Worm (Caenorhabditis elegans) whole organism, L1 larva: Measurements from ENCODE around the gene F27E5.7.

Source experiments
- C16A3.4 ChIP-seq: fragments of 150-350 bp; optimal IDR thresholded peaks from 2 replicates; lab custom pipeline; 2014; ENCODE audit warnings: missing biosample characterization, missing genetic modification characterization
- F16B12.6 ChIP-seq: fragments of 150-350 bp; optimal IDR thresholded peaks from 2 replicates; lab custom pipeline; 2014; ENCODE audit warnings: missing biosample characterization, missing genetic modification characterization
- Y116A8C.19 ChIP-seq: sonication (generic microtip); optimal IDR thresholded peaks from 2 replicates; lab custom pipeline; 2016; ENCODE audit warnings: missing compliant biosample characterization, missing genetic modification characterization, borderline replicate concordance
- aly-2 ChIP-seq: fragments of 150-350 bp; optimal IDR thresholded peaks from 2 replicates; lab custom pipeline; 2014; ENCODE audit warnings: missing biosample characterization, missing genetic modification characterization
- blmp-1 ChIP-seq: fragments of 150-350 bp; optimal IDR thresholded peaks from 2 replicates; lab custom pipeline; 2014; ENCODE audit warnings: missing biosample characterization, missing genetic modification characterization
- ceh-90 ChIP-seq: sonication (generic microtip); optimal IDR thresholded peaks from 2 replicates; lab custom pipeline; 2016; ENCODE audit warnings: missing genetic modification characterization, missing compliant biosample characterization
- ces-1 ChIP-seq: fragments of 150-350 bp; optimal IDR thresholded peaks from 2 replicates; lab custom pipeline; 2014; ENCODE audit warnings: missing biosample characterization, missing genetic modification reagents, missing genetic modification characterization
- efl-1 ChIP-seq, 4 experiments: fragments of 150-350 bp; optimal IDR thresholded peaks in 3 of 4; peaks in 1 of 4; 1 replicate in 1 of 4; 2 replicates in 3 of 4; lab custom pipeline; 2014; ENCODE audit warnings: missing biosample characterization in 2 of 4, missing genetic modification characterization in 2 of 4, missing genetic modification reagents in 2 of 4
- egl-13 ChIP-seq: sonication (generic microtip); optimal IDR thresholded peaks from 2 replicates; lab custom pipeline; 2016; ENCODE audit warnings: missing genotype, missing genetic modification reagents, missing genetic modification characterization, missing compliant biosample characterization
- elt-2 ChIP-seq: sonication (generic microtip); optimal IDR thresholded peaks from 2 replicates; lab custom pipeline; 2016; ENCODE audit warnings: missing genetic modification characterization, mild to moderate bottlenecking, inconsistent platforms, missing compliant biosample characterization, missing genetic modification reagents
- elt-3 ChIP-seq, 6 experiments: fragments of 150-350 bp in 1 of 6; sonication (generic microtip); optimal IDR thresholded peaks; 2 replicates each; lab custom pipeline; 2017 to 2018; ENCODE audit warnings: missing biosample characterization in 6 of 6, missing genetic modification characterization in 6 of 6, inconsistent platforms in 1 of 6
- ets-5 ChIP-seq: fragments of 200-800 bp; sonication (Bioruptor generic); IDR thresholded peaks from 2 replicates; pipeline ENCODE4 v1.3.6; 2022; ENCODE audit warnings: missing genetic modification characterization, missing compliant biosample characterization
- fkh-8 ChIP-seq: sonication (generic microtip); optimal IDR thresholded peaks from 2 replicates; lab custom pipeline; 2016; ENCODE audit warnings: mild to moderate bottlenecking, missing genetic modification characterization, missing compliant biosample characterization
- fos-1 ChIP-seq: fragments of 150-350 bp; optimal IDR thresholded peaks from 2 replicates; lab custom pipeline; 2014; ENCODE audit warnings: missing biosample characterization, missing genetic modification characterization
- hlh-4 ChIP-seq: sonication (generic microtip); optimal IDR thresholded peaks from 2 replicates; lab custom pipeline; 2016; ENCODE audit warnings: mild to moderate bottlenecking, missing genetic modification characterization, missing compliant biosample characterization
- irx-1 ChIP-seq: sonication (generic microtip); optimal IDR thresholded peaks from 2 replicates; lab custom pipeline; 2016; ENCODE audit warnings: missing genetic modification characterization, missing compliant biosample characterization
- isw-1 ChIP-seq: fragments of 200-800 bp; sonication (Bioruptor generic); IDR thresholded peaks from 2 replicates; pipeline ENCODE4 v1.3.6; 2022; ENCODE audit warnings: missing genetic modification characterization, missing compliant biosample characterization
- jun-1 ChIP-seq: fragments of 150-350 bp; optimal IDR thresholded peaks from 2 replicates; lab custom pipeline; 2014; ENCODE audit warnings: missing biosample characterization, missing genetic modification reagents, missing genetic modification characterization
- lin-14 ChIP-seq: fragments of 200-800 bp; sonication (Bioruptor generic); optimal IDR thresholded peaks from 2 replicates; lab custom pipeline; 2018; ENCODE audit warnings: mild to moderate bottlenecking, missing genetic modification characterization, moderate library complexity, missing compliant biosample characterization
- lin-35 ChIP-seq, 2 experiments: fragments of 150-350 bp; optimal IDR thresholded peaks; 2 replicates each; lab custom pipeline; 2014; ENCODE audit warnings: missing biosample characterization in 2 of 2, missing genetic modification characterization in 2 of 2, missing genetic modification reagents in 2 of 2
- lsy-2 ChIP-seq, 2 experiments: fragments of 150-350 bp; optimal IDR thresholded peaks; 2 replicates each; lab custom pipeline; 2014; ENCODE audit warnings: missing biosample characterization in 2 of 2, missing genetic modification characterization in 2 of 2
- mab-9 ChIP-seq: fragments of 200-800 bp; sonication (Bioruptor generic); IDR thresholded peaks from 2 replicates; pipeline ENCODE4 v1.3.6; 2022; ENCODE audit warnings: missing genetic modification reagents, missing genetic modification characterization, missing compliant biosample characterization
- mdl-1 ChIP-seq, 2 experiments: fragments of 150-350 bp; optimal IDR thresholded peaks; 2 replicates each; lab custom pipeline; 2014 to 2017; ENCODE audit warnings: missing biosample characterization in 2 of 2, missing genetic modification characterization in 2 of 2, inconsistent platforms in 1 of 2
- nhr-12 ChIP-seq: sonication (generic microtip); optimal IDR thresholded peaks from 2 replicates; lab custom pipeline; 2017; ENCODE audit warnings: missing biosample characterization, missing genetic modification characterization
- nhr-20 ChIP-seq: sonication (generic microtip); optimal IDR thresholded peaks from 2 replicates; lab custom pipeline; 2016; ENCODE audit warnings: mild to moderate bottlenecking, missing genetic modification characterization, missing compliant biosample characterization
- nhr-28 ChIP-seq: fragments of 150-350 bp; optimal IDR thresholded peaks from 2 replicates; lab custom pipeline; 2014; ENCODE audit warnings: missing biosample characterization, missing genetic modification characterization
- nhr-77 ChIP-seq: fragments of 150-350 bp; optimal IDR thresholded peaks from 2 replicates; lab custom pipeline; 2014; ENCODE audit warnings: missing biosample characterization, missing genetic modification characterization
- nhr-84 ChIP-seq: sonication (generic microtip); optimal IDR thresholded peaks from 2 replicates; lab custom pipeline; 2017; ENCODE audit warnings: missing biosample characterization, missing genetic modification characterization
- nhr-85 ChIP-seq: sonication (generic microtip); peaks from one replicate; lab custom pipeline; 2016; ENCODE audit warnings: missing genetic modification characterization, inconsistent platforms, missing compliant biosample characterization
- pax-3 ChIP-seq: fragments of 200-800 bp; sonication (Bioruptor generic); optimal IDR thresholded peaks from 2 replicates; lab custom pipeline; 2018; ENCODE audit warnings: mild to moderate bottlenecking, missing genetic modification characterization, moderate library complexity, missing compliant biosample characterization
- pqm-1 ChIP-seq: sonication (generic microtip); optimal IDR thresholded peaks from 3 replicates; lab custom pipeline; 2017; ENCODE audit warnings: missing biosample characterization, missing genetic modification characterization
- skn-1 ChIP-seq: fragments of 150-350 bp; optimal IDR thresholded peaks from 2 replicates; lab custom pipeline; 2014; ENCODE audit warnings: missing biosample characterization, missing genetic modification characterization
- sup-37 ChIP-seq: fragments of 200-800 bp; sonication (Bioruptor generic); optimal IDR thresholded peaks from 2 replicates; lab custom pipeline; 2018; ENCODE audit warnings: mild to moderate bottlenecking, missing genetic modification characterization, missing compliant biosample characterization
- tbx-2 ChIP-seq: sonication (generic microtip); optimal IDR thresholded peaks from 2 replicates; lab custom pipeline; 2016; ENCODE audit warnings: missing genetic modification characterization, missing compliant biosample characterization
- unc-130 ChIP-seq: fragments of 150-350 bp; optimal IDR thresholded peaks from 2 replicates; lab custom pipeline; 2017; ENCODE audit warnings: missing biosample characterization, missing genetic modification characterization, inconsistent platforms
- vab-15 ChIP-seq: sonication (generic microtip); optimal IDR thresholded peaks from 2 replicates; lab custom pipeline; 2017; ENCODE audit warnings: missing genotype, mild to moderate bottlenecking, missing genetic modification characterization, missing compliant biosample characterization
- xbp-1 ChIP-seq: sonication (generic microtip); optimal IDR thresholded peaks from 2 replicates; lab custom pipeline; 2016; ENCODE audit warnings: missing genetic modification characterization, missing compliant biosample characterization
- zip-4 ChIP-seq: fragments of 200-800 bp; sonication (Bioruptor generic); optimal IDR thresholded peaks from 2 replicates; lab custom pipeline; 2018; ENCODE audit warnings: mild to moderate bottlenecking, missing genetic modification characterization, moderate library complexity, missing compliant biosample characterization
- ztf-11 ChIP-seq, 2 experiments: sonication (generic microtip); optimal IDR thresholded peaks; 2 replicates each; lab custom pipeline; 2016 to 2017; ENCODE audit warnings: missing genetic modification characterization in 2 of 2, missing biosample characterization in 1 of 2, missing compliant biosample characterization in 1 of 2

F27E5.7 gene

DNA sequence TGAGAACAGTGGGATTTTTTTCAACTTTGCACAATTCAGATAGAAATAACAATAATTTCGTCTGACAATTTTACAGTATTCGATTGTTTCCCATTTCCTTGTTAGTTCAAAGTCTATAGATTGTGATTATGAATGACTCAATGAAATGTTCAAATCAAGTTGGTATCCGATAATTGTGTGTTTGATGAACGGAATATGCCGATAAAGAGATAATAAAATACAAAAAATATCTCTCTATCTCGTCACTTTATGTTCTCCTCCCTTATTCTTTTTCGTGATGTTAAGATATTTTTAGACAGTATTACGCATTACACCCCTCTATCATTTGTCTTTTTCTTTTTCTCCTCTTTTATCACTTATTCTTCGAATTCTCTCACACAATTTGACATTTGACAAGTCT, at the start of gene F27E5.7:
Gene F27E5.7, plus strand, starts transcription at position 301 of the 400 bp plus-strand sequence.
- TF ChIP-seq nhr-84 (tag; lab: Kevin White, UChicago) (no peak), elt-2 (no peak), C16A3.4 (tag; lab: Kevin White, UChicago) (no peak), pax-3 (no peak), ztf-11 (tag; optimal IDR thresholded peaks at IDR 0.05; lab: Kevin White, UChicago) (no peak), elt-3 (tag; optimal IDR thresholded peaks at IDR 0.05; lab: Kevin White, UChicago) (no peak), nhr-85 (tag; lab: Kevin White, UChicago) (no peak), irx-1 (tag; lab: Kevin White, UChicago) (no peak), sup-37 (GFP tag; lab: Kevin White, UChicago) (no peak), fos-1 (tag; lab: Kevin White, UChicago) (no peak), unc-130 (tag; lab: Kevin White, UChicago) (no peak)

- TF ChIP-seq F16B12.6 (tag; lab: Kevin White, UChicago) (no peak), mab-9 (GFP tag; lab: Robert Waterston, UW) (no peak), Y116A8C.19 (tag; lab: Kevin White, UChicago) (no peak), fkh-8 (no peak), lsy-2 (tag; optimal IDR thresholded peaks at IDR 0.05; lab: Kevin White, UChicago) (no peak), lin-14 (peak; percentile 42), vab-15 (tag; lab: Kevin White, UChicago) (no peak), pqm-1 (no peak), elt-3 (tag; optimal IDR thresholded peaks at IDR 0.05; lab: Kevin White, UChicago) (peak in 5 of 6 experiments; percentile 79 to 97 (median 95)), nhr-12 (no peak), tbx-2 (tag; lab: Kevin White, UChicago) (no peak), egl-13 (tag; lab: Kevin White, UChicago) (no peak), ets-5 (GFP tag; lab: Robert Waterston, UW) (no peak), efl-1 (optimal IDR thresholded peaks at IDR 0.05; lab: Kevin White, UChicago) (no peak), efl-1 (GFP tag; optimal IDR thresholded peaks at IDR 0.05 in 1 of 2; lab: Kevin White, UChicago) (no peak), blmp-1 (tag; lab: Kevin White, UChicago) (peak; percentile 87), nhr-84 (tag; lab: Kevin White, UChicago) (no peak), nhr-20 (tag; lab: Kevin White, UChicago) (no peak), xbp-1 (tag; lab: Kevin White, UChicago) (no peak), nhr-28 (tag; lab: Kevin White, UChicago) (no peak), ces-1 (GFP tag; lab: Kevin White, UChicago) (no peak), lin-35 (GFP tag; optimal IDR thresholded peaks at IDR 0.05; lab: Kevin White, UChicago) (no peak), ceh-90 (tag; lab: Kevin White, UChicago) (no peak), jun-1 (no peak), pax-3 (no peak), nhr-85 (tag; lab: Kevin White, UChicago) (peak; percentile 59), aly-2 (no peak), zip-4 (GFP tag; lab: Kevin White, UChicago) (no peak), elt-2 (no peak)
- TF ChIP-seq, all 84 proteins: peak for 4
Observed at ce11 chrII:10073986-10074385, 48.6 kb upstream of the F27E5.7 start.

DNA sequence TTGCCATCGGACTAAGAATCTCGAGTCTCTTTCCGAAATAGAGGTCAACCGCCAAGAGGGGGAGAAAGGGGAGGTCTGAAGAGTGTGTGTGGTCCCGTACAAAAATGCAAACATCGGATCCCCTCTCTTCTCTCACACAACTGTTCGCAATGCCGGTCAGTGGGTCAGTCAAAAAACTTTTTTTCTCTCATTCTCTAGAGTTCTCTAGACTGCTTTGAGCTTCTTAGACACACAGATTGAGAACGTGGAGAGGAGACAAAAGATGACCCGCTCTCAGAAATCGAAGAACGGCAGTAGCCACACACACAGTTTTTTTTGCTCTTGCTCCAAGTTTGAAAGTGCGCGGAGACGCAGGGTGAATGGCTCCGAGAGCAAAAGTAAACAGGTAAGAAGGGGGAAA, 46.8 kb upstream of the F27E5.7 start:
- TF ChIP-seq lin-14 (peak; percentile 24), isw-1 (GFP tag; lab: Robert Waterston, UW) (no peak), nhr-77 (peak; percentile 3)

DNA sequence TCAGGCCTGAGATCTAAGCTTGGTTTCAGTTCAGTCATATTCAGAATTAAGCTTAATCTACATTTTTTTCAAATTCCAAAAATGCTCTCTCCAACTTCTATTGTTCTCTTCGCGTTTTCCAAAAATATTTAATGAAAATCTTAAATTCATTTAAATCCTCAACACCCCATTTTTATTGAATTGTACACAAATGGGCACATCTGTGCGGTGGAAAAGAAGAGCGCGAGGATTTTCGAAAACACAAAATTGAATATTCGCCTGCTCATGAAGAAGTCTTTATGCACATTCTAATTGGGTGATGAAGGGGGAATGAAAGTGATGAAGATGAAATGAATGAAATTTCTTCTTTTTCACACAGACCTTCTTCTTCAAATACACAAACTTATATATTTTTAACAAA, 38.1 kb upstream of the F27E5.7 start:
- TF ChIP-seq skn-1 (no peak), nhr-85 (tag; lab: Kevin White, UChicago) (no peak), mdl-1 (tag; optimal IDR thresholded peaks at IDR 0.05; lab: Kevin White, UChicago) (no peak), hlh-4 (tag; lab: Kevin White, UChicago) (no peak)
